Fruit fly (Drosophila melanogaster) whole organism, embryonic: Measurements from ENCODE around the gene CG18281.
A peak's percentile ranks its signal among the peaks of the same experiment; 100 is the strongest.

Source experiments
- B-H2 ChIP-seq: fragments of 200-800 bp; sonication (Bioruptor generic); optimal IDR thresholded peaks from 2 replicates; lab custom pipeline; 2018; ENCODE audit warnings: missing biosample characterization, mild to moderate bottlenecking, missing genetic modification characterization
- C15 ChIP-seq: fragments of 200-800 bp; sonication (Bioruptor generic); IDR thresholded peaks from 3 replicates; pipeline ENCODE4 v1.3.6; 2022; ENCODE audit warnings: missing biosample characterization, missing genetic modification characterization
- CG10267 ChIP-seq: fragments of 200-800 bp; sonication (Bioruptor generic); optimal IDR thresholded peaks from 2 replicates; lab custom pipeline; 2018; ENCODE audit warnings: missing biosample characterization, mild to moderate bottlenecking, missing genetic modification characterization, moderate library complexity
- CG10565 ChIP-seq: fragments of 200-800 bp; sonication (Bioruptor generic); optimal IDR thresholded peaks from 3 replicates; lab custom pipeline; 2016; ENCODE audit warnings: missing biosample characterization, mild to moderate bottlenecking, missing genetic modification characterization
- CG11247 ChIP-seq: fragments of 200-800 bp; sonication (Bioruptor generic); IDR thresholded peaks from 2 replicates; pipeline ENCODE4 v1.3.6; 2022; ENCODE audit warnings: missing biosample characterization, missing genetic modification characterization
- CG11696 ChIP-seq: fragments of 200-800 bp; sonication (Bioruptor generic); IDR thresholded peaks from 2 replicates; pipeline ENCODE4 v1.3.6; 2022; ENCODE audit warnings: missing biosample characterization, missing genetic modification characterization
- CG17829 ChIP-seq: fragments of 200-800 bp; optimal IDR thresholded peaks from 2 replicates; lab custom pipeline; 2019; ENCODE audit warnings: missing biosample characterization, mild to moderate bottlenecking, missing genetic modification characterization, moderate library complexity
- CG2116 ChIP-seq: fragments of 200-800 bp; sonication (Bioruptor generic); optimal IDR thresholded peaks from 3 replicates; lab custom pipeline; 2018; ENCODE audit warnings: missing biosample characterization, mild to moderate bottlenecking, missing genetic modification characterization
- CG2712 ChIP-seq: fragments of 200-800 bp; optimal IDR thresholded peaks from 3 replicates; lab custom pipeline; 2019; ENCODE audit warnings: missing biosample characterization, mild to moderate bottlenecking, missing genetic modification characterization, moderate library complexity
- CG4328 ChIP-seq: fragments of 200-800 bp; sonication (Bioruptor generic); optimal IDR thresholded peaks from 3 replicates; lab custom pipeline; 2017; ENCODE audit warnings: missing biosample characterization, missing genetic modification reagents, missing genetic modification characterization
- CG6689 ChIP-seq: fragments of 200-800 bp; sonication (Bioruptor generic); IDR thresholded peaks from 2 replicates; pipeline ENCODE4 v1.3.6; 2022; ENCODE audit warnings: missing biosample characterization, missing genetic modification characterization
- CG6791 ChIP-seq: fragments of 200-800 bp; sonication (Bioruptor generic); IDR thresholded peaks from 3 replicates; pipeline ENCODE4 v1.3.6; 2022; ENCODE audit warnings: missing biosample characterization, missing genetic modification characterization; ENCODE audit not compliant: partially characterized antibody
- CG7357 ChIP-seq: fragments of 200-800 bp; sonication (Bioruptor generic); IDR thresholded peaks from 3 replicates; pipeline ENCODE4 v1.3.6; 2022; ENCODE audit warnings: missing biosample characterization, missing genetic modification characterization
- CG8290 ChIP-seq, 3 experiments: fragments of 200-800 bp; sonication (Bioruptor generic); optimal IDR thresholded peaks; 2 replicates each; lab custom pipeline; 2016 to 2019; ENCODE audit warnings: missing biosample characterization in 3 of 3, missing genetic modification characterization in 3 of 3, mild to moderate bottlenecking in 2 of 3, moderate library complexity in 1 of 3
- CG9876 ChIP-seq: fragments of 200-800 bp; sonication (Bioruptor generic); optimal IDR thresholded peaks from 2 replicates; lab custom pipeline; 2016; ENCODE audit warnings: missing biosample characterization, missing genetic modification characterization
- D ChIP-seq, 2 experiments: fragments of 200-800 bp in 1 of 2; fragments of >200 bp in 1 of 2; sonication (Bioruptor generic) in 1 of 2; optimal IDR thresholded peaks; 2 replicates in 1 of 2; 3 replicates in 1 of 2; lab custom pipeline; 2017; ENCODE audit warnings: mild to moderate bottlenecking in 1 of 2, missing biosample characterization in 1 of 2, missing genetic modification characterization in 1 of 2, missing genetic modification reagents in 1 of 2
- Dek ChIP-seq: fragments of 200-800 bp; sonication (Bioruptor generic); optimal IDR thresholded peaks from 3 replicates; lab custom pipeline; 2019; ENCODE audit warnings: missing biosample characterization, mild to moderate bottlenecking, missing genetic modification characterization, moderate library complexity
- Fer1 ChIP-seq: fragments of 200-800 bp; sonication (Bioruptor generic); optimal IDR thresholded peaks from 2 replicates; lab custom pipeline; 2017; ENCODE audit warnings: missing biosample characterization, mild to moderate bottlenecking, missing genetic modification characterization
- Hr39 ChIP-seq: fragments of >200 bp; optimal IDR thresholded peaks from 2 replicates; lab custom pipeline; 2017
- Med ChIP-seq: fragments of 200-800 bp; sonication (Bioruptor generic); peaks from one replicate; lab custom pipeline; 2016; ENCODE audit warnings: missing biosample characterization, missing genetic modification characterization, mild to moderate bottlenecking, inconsistent platforms, moderate library complexity
- Opbp ChIP-seq: fragments of 200-800 bp; sonication (Bioruptor generic); IDR thresholded peaks from 3 replicates; pipeline ENCODE4 v1.3.6; 2022; ENCODE audit warnings: missing biosample characterization, missing genetic modification characterization; ENCODE audit not compliant: partially characterized antibody
- Pdp1 ChIP-seq, 2 experiments: fragments of 200-800 bp; sonication (Bioruptor generic); optimal IDR thresholded peaks; 3 replicates each; lab custom pipeline; 2016; ENCODE audit warnings: missing biosample characterization in 2 of 2, missing genetic modification characterization in 2 of 2, mild to moderate bottlenecking in 1 of 2, moderate library complexity in 1 of 2
- Ravus ChIP-seq: fragments of 200-800 bp; sonication (Bioruptor generic); IDR thresholded peaks from 2 replicates; pipeline ENCODE4 v1.3.6; 2022; ENCODE audit warnings: missing biosample characterization, missing genetic modification characterization
- YL-1 ChIP-seq: fragments of 200-800 bp; sonication (Bioruptor generic); optimal IDR thresholded peaks from 3 replicates; lab custom pipeline; 2017; ENCODE audit warnings: missing biosample characterization, mild to moderate bottlenecking, missing genetic modification characterization
- cas ChIP-seq: fragments of 200-800 bp; sonication (Bioruptor generic); IDR thresholded peaks from 2 replicates; pipeline ENCODE4 v1.3.6; 2022; ENCODE audit warnings: missing biosample characterization, missing genetic modification characterization
- cg ChIP-seq: fragments of 200-800 bp; sonication (Bioruptor generic); optimal IDR thresholded peaks from 3 replicates; lab custom pipeline; 2019; ENCODE audit warnings: missing biosample characterization, mild to moderate bottlenecking, missing genetic modification characterization, moderate library complexity
- crc ChIP-seq: fragments of 200-800 bp; sonication (Bioruptor generic); optimal IDR thresholded peaks from 2 replicates; lab custom pipeline; 2016; ENCODE audit warnings: missing biosample characterization, missing genetic modification characterization
- crol ChIP-seq: fragments of 200-800 bp; sonication (Bioruptor generic); IDR thresholded peaks from 2 replicates; pipeline ENCODE4 v1.3.6; 2022; ENCODE audit warnings: missing biosample characterization, missing genetic modification characterization
- danr ChIP-seq: fragments of 200-800 bp; sonication (Bioruptor generic); IDR thresholded peaks from 2 replicates; pipeline ENCODE4 v1.3.6; 2022; ENCODE audit warnings: missing biosample characterization, missing genetic modification characterization
- disco-r ChIP-seq: fragments of 200-800 bp; sonication (Bioruptor generic); optimal IDR thresholded peaks from 2 replicates; lab custom pipeline; 2016; ENCODE audit warnings: missing biosample characterization, missing genetic modification characterization
- dysf ChIP-seq: fragments of 200-800 bp; sonication (Bioruptor generic); IDR thresholded peaks from 3 replicates; pipeline ENCODE4 v1.3.6; 2022; ENCODE audit warnings: missing biosample characterization, missing genetic modification characterization
- eve ChIP-seq, 2 experiments: fragments of >200 bp; optimal IDR thresholded peaks; 2 replicates each; lab custom pipeline; 2017; ENCODE audit warnings: missing biosample characterization in 2 of 2, missing genetic modification characterization in 2 of 2
- exex ChIP-seq: fragments of 200-800 bp; sonication (Bioruptor generic); optimal IDR thresholded peaks from 4 replicates; lab custom pipeline; 2018; ENCODE audit warnings: missing biosample characterization, mild to moderate bottlenecking, missing genetic modification characterization, moderate library complexity
- grn ChIP-seq: fragments of 200-800 bp; sonication (Bioruptor generic); optimal IDR thresholded peaks from 3 replicates; lab custom pipeline; 2017; ENCODE audit warnings: missing biosample characterization, missing genetic modification characterization
- hb ChIP-seq: fragments of 200-800 bp; sonication (Bioruptor generic); IDR thresholded peaks from 3 replicates; pipeline ENCODE4 v1.3.6; 2022; ENCODE audit warnings: missing biosample characterization, missing genetic modification characterization; ENCODE audit not compliant: partially characterized antibody
- lab ChIP-seq: fragments of 200-800 bp; sonication (Bioruptor generic); optimal IDR thresholded peaks from 3 replicates; lab custom pipeline; 2017; ENCODE audit warnings: missing biosample characterization, missing genetic modification characterization, mild to moderate bottlenecking, moderate library complexity, missing genetic modification reagents
- mirr ChIP-seq: fragments of 200-800 bp; sonication (Bioruptor generic); optimal IDR thresholded peaks from 3 replicates; lab custom pipeline; 2018; ENCODE audit warnings: missing biosample characterization, mild to moderate bottlenecking, missing genetic modification characterization
- salm ChIP-seq: fragments of 200-800 bp; sonication (Bioruptor generic); optimal IDR thresholded peaks from 2 replicates; lab custom pipeline; 2018; ENCODE audit warnings: missing biosample characterization, mild to moderate bottlenecking, missing genetic modification characterization
- sd ChIP-seq: fragments of 200-800 bp; sonication (Bioruptor generic); optimal IDR thresholded peaks from 3 replicates; lab custom pipeline; 2018; ENCODE audit warnings: missing biosample characterization, mild to moderate bottlenecking, missing genetic modification characterization, moderate library complexity
- sens ChIP-seq: fragments of 200-800 bp; sonication (Bioruptor generic); peaks from one replicate; lab custom pipeline; 2016; ENCODE audit warnings: missing biosample characterization, missing genetic modification characterization
- stwl ChIP-seq: fragments of 200-800 bp; sonication (Bioruptor generic); optimal IDR thresholded peaks from 3 replicates; lab custom pipeline; 2018; ENCODE audit warnings: missing biosample characterization, mild to moderate bottlenecking, missing genetic modification characterization, moderate library complexity
- sug ChIP-seq: fragments of 200-800 bp; optimal IDR thresholded peaks from 2 replicates; lab custom pipeline; 2019; ENCODE audit warnings: missing biosample characterization, mild to moderate bottlenecking, missing genetic modification characterization, moderate library complexity
- usp ChIP-seq: fragments of >200 bp; optimal IDR thresholded peaks from 2 replicates; lab custom pipeline; 2017; ENCODE audit warnings: missing biosample characterization, missing genetic modification characterization
- vvl ChIP-seq: fragments of 200-800 bp; sonication (Bioruptor generic); IDR thresholded peaks from 2 replicates; pipeline ENCODE4 v1.3.6; 2022; ENCODE audit warnings: missing biosample characterization, missing genetic modification characterization
- zf30C ChIP-seq: fragments of 200-800 bp; sonication (Bioruptor generic); optimal IDR thresholded peaks from 3 replicates; lab custom pipeline; 2018; ENCODE audit warnings: missing biosample characterization, mild to moderate bottlenecking, missing genetic modification characterization

CG18281 gene

DNA sequence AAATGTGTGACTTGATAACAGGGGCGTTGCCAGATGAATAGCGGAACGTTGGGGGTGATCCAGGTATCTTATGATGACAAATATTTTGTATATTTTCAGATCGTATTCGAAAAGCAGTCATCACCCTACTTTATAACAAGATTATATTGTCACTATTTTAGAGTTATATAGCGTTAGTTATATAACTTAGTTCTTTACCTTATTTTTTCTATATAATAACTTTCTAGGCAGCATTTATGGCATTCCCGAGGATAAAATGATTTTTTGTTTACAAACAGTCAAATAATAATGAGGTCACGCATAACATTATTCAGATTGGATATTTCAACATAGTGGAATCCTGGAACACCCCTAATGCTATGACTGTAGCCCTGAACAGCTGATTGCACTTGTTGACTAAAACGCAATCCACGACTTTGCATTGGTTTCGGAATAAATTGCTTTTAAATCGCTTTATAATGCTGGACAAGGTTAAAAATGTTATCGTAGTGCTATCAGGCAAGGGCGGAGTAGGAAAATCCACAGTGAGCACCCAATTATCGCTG, 26.6 kb downstream of the CG18281 start, which contains the start of gene Nubp2 (continued):
- TF ChIP-seq CG10267 (tag; lab: Kevin White, UChicago) = peak; percentile 92
- TF ChIP-seq Hr39 = no peak
- peak; percentile 88 for TF ChIP-seq CG7357 (GFP tag; lab: Robert Waterston, UW)
- TF ChIP-seq Ravus = peak; percentile 71
- TF ChIP-seq B-H2 (GFP tag; lab: Kevin White, UChicago) = peak; percentile 96
- TF ChIP-seq crol = no peak
- TF ChIP-seq disco-r (GFP tag; lab: Kevin White, UChicago) = peak; percentile 82
- TF ChIP-seq CG6689 = peak; percentile 98
- peak; percentile 36 to 96 for TF ChIP-seq Pdp1 (GFP tag; optimal IDR thresholded peaks at IDR 0.05; lab: Kevin White, UChicago)
- TF ChIP-seq zf30C (GFP tag; lab: Kevin White, UChicago) = peak; percentile 4
- TF ChIP-seq CG11696 (GFP tag; lab: Robert Waterston, UW) = peak; percentile 73
- TF ChIP-seq crc (GFP tag; lab: Kevin White, UChicago) = peak; percentile 76
- TF ChIP-seq danr (GFP tag; lab: Robert Waterston, UW) = peak; percentile 87
- TF ChIP-seq D (optimal IDR thresholded peaks at IDR 0.05; lab: Kevin White, UChicago) = no peak
- TF ChIP-seq D (GFP tag; optimal IDR thresholded peaks at IDR 0.05; lab: Kevin White, UChicago) = peak; percentile 94
- peak; percentile 97 for TF ChIP-seq CG2712 (tag; lab: Kevin White, UChicago)
- TF ChIP-seq Fer1 (GFP tag; lab: Kevin White, UChicago) = peak; percentile 93
- peak; percentile 84 for TF ChIP-seq salm (tag; lab: Kevin White, UChicago)
- TF ChIP-seq Dek (tag; lab: Kevin White, UChicago) = peak; percentile 95
- TF ChIP-seq CG11247 (GFP tag; lab: Robert Waterston, UW) = peak; percentile 90
- no peak for TF ChIP-seq cg (GFP tag; lab: Kevin White, UChicago)
- TF ChIP-seq cas = peak; percentile 81
- peak; percentile 84 for TF ChIP-seq YL-1 (GFP tag; lab: Kevin White, UChicago)
- TF ChIP-seq grn = peak; percentile 83

DNA sequence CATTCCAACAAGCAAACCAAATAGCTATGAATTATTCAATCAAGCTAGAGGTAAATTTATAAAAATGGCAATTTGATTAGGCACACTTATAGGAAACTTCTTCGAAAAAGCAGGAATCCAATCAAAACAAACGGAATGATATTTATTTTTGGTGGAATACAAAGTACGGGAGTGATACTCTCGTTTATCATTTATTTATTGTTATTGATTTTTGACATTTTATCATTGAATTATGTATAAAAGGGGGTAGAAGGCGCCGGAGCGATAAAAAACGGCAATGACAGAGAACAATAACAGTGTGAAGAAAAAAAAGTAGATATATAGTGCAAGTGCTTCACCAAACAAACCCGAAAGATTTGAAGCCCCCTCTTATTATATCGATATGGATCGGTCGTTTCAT, 30.3 kb downstream of the CG18281 start:
- TF ChIP-seq sens (GFP tag; lab: Kevin White, UChicago) = peak; percentile 10
- TF ChIP-seq sd (tag; lab: Kevin White, UChicago) = peak; percentile 50
- TF ChIP-seq eve (GFP tag; optimal IDR thresholded peaks at IDR 0.05; lab: Kevin White, UChicago) = peak in 1 of 2 experiments; percentile 2
- TF ChIP-seq CG10565 (GFP tag; lab: Kevin White, UChicago) = no peak
- no peak for TF ChIP-seq CG4328 (GFP tag; lab: Kevin White, UChicago)
- peak; percentile 52 for TF ChIP-seq exex (tag; lab: Kevin White, UChicago)
- TF ChIP-seq CG9876 (GFP tag; lab: Kevin White, UChicago) = no peak
- no peak for TF ChIP-seq usp (GFP tag; lab: Kevin White, UChicago)

DNA sequence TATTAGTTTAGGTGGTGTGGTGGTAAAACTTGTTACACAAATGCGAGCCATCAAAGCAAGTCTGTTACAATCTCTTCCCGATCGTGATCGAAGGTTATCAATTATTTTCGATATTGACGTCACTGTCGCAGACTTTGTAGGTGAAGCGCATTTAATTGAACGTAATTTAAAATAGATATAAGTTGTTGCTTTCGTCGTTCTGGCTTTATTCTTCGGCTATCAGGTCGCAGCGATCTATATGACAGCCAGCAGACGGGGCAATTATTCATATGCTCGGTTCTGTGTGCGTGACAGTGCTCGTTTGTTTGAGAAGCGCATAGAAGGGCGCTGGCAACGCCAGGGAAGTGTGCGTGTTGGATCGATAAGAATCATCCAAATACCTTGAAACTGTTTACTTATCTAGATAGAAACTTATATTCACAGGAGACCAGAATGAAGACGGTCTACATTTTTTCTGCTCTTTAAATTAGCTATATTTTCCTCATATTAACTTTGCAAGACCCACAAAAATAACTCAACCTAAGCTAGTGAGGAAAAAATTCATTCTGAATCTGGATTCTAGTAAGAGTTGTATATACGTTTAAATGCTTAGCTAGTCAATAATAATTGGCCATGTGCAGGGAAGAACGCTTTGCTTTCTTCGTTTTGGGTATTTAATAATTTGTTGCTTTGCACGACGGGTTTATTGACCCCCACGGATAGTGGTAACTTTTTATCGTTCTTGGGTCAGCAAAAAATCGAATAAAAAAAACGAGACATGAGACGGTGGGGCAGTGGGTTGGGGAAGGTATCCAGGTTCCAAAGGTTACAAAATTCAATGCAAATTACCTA, 30.9 kb downstream of the CG18281 start:
- TF ChIP-seq Opbp (GFP tag; lab: Robert Waterston, UW) = 0 out of 3 replicates have a peak, but pooled peaks have one; percentile 31
- TF ChIP-seq lab (GFP tag; lab: Kevin White, UChicago) = peak; percentile 46
- TF ChIP-seq Med (GFP tag; lab: Kevin White, UChicago) = peak; percentile 66
- peak in 1 of 2 experiments; percentile 18 for TF ChIP-seq Pdp1 (GFP tag; optimal IDR thresholded peaks at IDR 0.05; lab: Kevin White, UChicago)
- TF ChIP-seq CG17829 = peak; percentile 99
- peak; percentile 16 for TF ChIP-seq CG2116 (GFP tag; lab: Kevin White, UChicago)
- TF ChIP-seq C15 = 0 out of 3 replicates have a peak, but pooled peaks have one; percentile 22
- TF ChIP-seq vvl = 0 out of 2 replicates have a peak, but pooled peaks have one; percentile 6
- TF ChIP-seq dysf = no peak
- peak; percentile 27 for TF ChIP-seq CG8290 (GFP tag; optimal IDR thresholded peaks at IDR 0.05; lab: Kevin White, UChicago)
- peak; percentile 41 to 46 for TF ChIP-seq CG8290 (tag; optimal IDR thresholded peaks at IDR 0.05; lab: Kevin White, UChicago)
- TF ChIP-seq hb (GFP tag; lab: Robert Waterston, UW) = no peak
- peak; percentile 53 for TF ChIP-seq stwl
- 0 out of 3 replicates have a peak, but pooled peaks have one; percentile 9 for TF ChIP-seq CG6791
- peak; percentile 63 for TF ChIP-seq grn
- no peak for TF ChIP-seq sug (tag; lab: Kevin White, UChicago)
- TF ChIP-seq mirr (GFP tag; lab: Kevin White, UChicago) = peak; percentile 8
